Worm (Caenorhabditis elegans) whole organism, L2 larva: ENCODE results near the gene ZK945.7.

Experiments
- C34F6.9 ChIP-seq: fragments of 150-350 bp; optimal IDR thresholded peaks from 2 replicates; lab custom pipeline; 2014; ENCODE audit warnings: missing biosample characterization, missing genetic modification characterization
- R02D3.7 ChIP-seq: fragments of 150-350 bp; optimal IDR thresholded peaks from 2 replicates; lab custom pipeline; 2014; ENCODE audit warnings: missing biosample characterization, missing genetic modification characterization
- ZK546.5 ChIP-seq: sonication (generic microtip); optimal IDR thresholded peaks from 2 replicates; lab custom pipeline; 2017; ENCODE audit warnings: missing biosample characterization, missing genetic modification characterization
- alr-1 ChIP-seq: fragments of 150-350 bp; optimal IDR thresholded peaks from 2 replicates; lab custom pipeline; 2014; ENCODE audit warnings: missing biosample characterization, missing genetic modification characterization
- aly-2 ChIP-seq: fragments of 150-350 bp; optimal IDR thresholded peaks from 2 replicates; lab custom pipeline; 2014; ENCODE audit warnings: missing biosample characterization, missing genetic modification characterization
- ama-1 ChIP-seq: fragments of 150-350 bp; optimal IDR thresholded peaks from 2 replicates; lab custom pipeline; 2018; ENCODE audit warnings: inconsistent platforms
- blmp-1 ChIP-seq: sonication (generic microtip); optimal IDR thresholded peaks from 2 replicates; lab custom pipeline; 2017; ENCODE audit warnings: missing genetic modification characterization, mild to moderate bottlenecking, missing compliant biosample characterization, antibody characterized with exemption, moderate library complexity; ENCODE audit not compliant: insufficient read depth
- crh-2 ChIP-seq: sonication (generic microtip); optimal IDR thresholded peaks from 2 replicates; lab custom pipeline; 2017; ENCODE audit warnings: missing biosample characterization, missing genetic modification characterization
- dmd-4 ChIP-seq: sonication (generic microtip); optimal IDR thresholded peaks from 2 replicates; lab custom pipeline; 2017; ENCODE audit warnings: missing biosample characterization, missing genetic modification characterization
- egl-27 ChIP-seq: sonication (generic microtip); optimal IDR thresholded peaks from 3 replicates; lab custom pipeline; 2017; ENCODE audit warnings: missing biosample characterization, missing genetic modification reagents, missing genetic modification characterization
- elt-1 ChIP-seq: fragments of 150-350 bp; optimal IDR thresholded peaks from 2 replicates; lab custom pipeline; 2014; ENCODE audit warnings: missing biosample characterization, missing genetic modification characterization
- fos-1 ChIP-seq: fragments of 150-350 bp; optimal IDR thresholded peaks from 2 replicates; lab custom pipeline; 2014; ENCODE audit warnings: missing biosample characterization, missing genetic modification characterization
- gmeb-1 ChIP-seq: fragments of 150-350 bp; optimal IDR thresholded peaks from 2 replicates; lab custom pipeline; 2014; ENCODE audit warnings: missing biosample characterization, missing genetic modification characterization
- lin-11 ChIP-seq: fragments of 150-350 bp; sonication (generic microtip); optimal IDR thresholded peaks from 2 replicates; lab custom pipeline; 2014; ENCODE audit warnings: missing biosample characterization, missing genetic modification characterization, inconsistent platforms, mixed read lengths
- lin-13 ChIP-seq: fragments of 150-350 bp; optimal IDR thresholded peaks from 2 replicates; lab custom pipeline; 2014; ENCODE audit warnings: missing biosample characterization, missing genetic modification reagents, missing genetic modification characterization
- lin-39 ChIP-seq: fragments of 150-350 bp; optimal IDR thresholded peaks from 2 replicates; lab custom pipeline; 2014; ENCODE audit warnings: missing biosample characterization, missing genetic modification reagents, missing genetic modification characterization
- lsy-2 ChIP-seq, 2 experiments: fragments of 150-350 bp in 1 of 2; sonication (generic microtip) in 1 of 2; optimal IDR thresholded peaks; 2 replicates each; lab custom pipeline; 2014 to 2017; ENCODE audit warnings: missing biosample characterization in 2 of 2, missing genetic modification characterization in 2 of 2
- nhr-10 ChIP-seq: sonication (generic microtip); optimal IDR thresholded peaks from 2 replicates; lab custom pipeline; 2017; ENCODE audit warnings: missing biosample characterization, missing genetic modification characterization
- nhr-11 ChIP-seq: fragments of 150-350 bp; optimal IDR thresholded peaks from 2 replicates; lab custom pipeline; 2014; ENCODE audit warnings: missing biosample characterization, missing genetic modification characterization
- nhr-12 ChIP-seq: fragments of 150-350 bp; optimal IDR thresholded peaks from 2 replicates; lab custom pipeline; 2014; ENCODE audit warnings: missing biosample characterization, missing genetic modification characterization
- nhr-129 ChIP-seq: fragments of 150-350 bp; optimal IDR thresholded peaks from 2 replicates; lab custom pipeline; 2014; ENCODE audit warnings: missing biosample characterization, missing genetic modification characterization
- nhr-21 ChIP-seq: fragments of 150-350 bp; optimal IDR thresholded peaks from 2 replicates; lab custom pipeline; 2014; ENCODE audit warnings: missing biosample characterization, missing genetic modification characterization
- nhr-6 ChIP-seq: fragments of 150-350 bp; optimal IDR thresholded peaks from 2 replicates; lab custom pipeline; 2014; ENCODE audit warnings: missing biosample characterization, missing genetic modification characterization
- peb-1 ChIP-seq: fragments of 150-350 bp; optimal IDR thresholded peaks from 2 replicates; lab custom pipeline; 2014; ENCODE audit warnings: missing biosample characterization, missing genetic modification characterization
- sem-4 ChIP-seq: fragments of 150-350 bp; optimal IDR thresholded peaks from 2 replicates; lab custom pipeline; 2014; ENCODE audit warnings: missing biosample characterization, missing genetic modification reagents, missing genetic modification characterization
- skn-1 ChIP-seq: sonication (generic microtip); optimal IDR thresholded peaks from 2 replicates; lab custom pipeline; 2017; ENCODE audit warnings: missing biosample characterization, missing genetic modification characterization
- sma-9 ChIP-seq, 2 experiments: fragments of 150-350 bp in 1 of 2; sonication (generic microtip) in 1 of 2; optimal IDR thresholded peaks; 2 replicates each; lab custom pipeline; 2014 to 2016; ENCODE audit warnings: missing genetic modification characterization in 2 of 2, mild to moderate bottlenecking in 1 of 2, missing biosample characterization in 1 of 2, missing compliant biosample characterization in 1 of 2, missing genetic modification reagents in 1 of 2, moderate library complexity in 1 of 2
- snpc-4 ChIP-seq: fragments of 150-350 bp; optimal IDR thresholded peaks from 2 replicates; lab custom pipeline; 2014; ENCODE audit warnings: missing biosample characterization, missing genetic modification characterization
- unc-39 ChIP-seq: fragments of 150-350 bp; optimal IDR thresholded peaks from 2 replicates; lab custom pipeline; 2014; ENCODE audit warnings: missing biosample characterization, missing genetic modification characterization
- unc-55 ChIP-seq: fragments of 150-350 bp; sonication (generic microtip); optimal IDR thresholded peaks from 3 replicates; lab custom pipeline; 2014; ENCODE audit warnings: missing biosample characterization, missing genetic modification reagents, missing genetic modification characterization
- ztf-1 ChIP-seq: fragments of 200-800 bp; sonication (Bioruptor generic); conservative IDR thresholded peaks from 2 replicates; pipeline ENCODE4 v1.3.6; 2022; ENCODE audit warnings: missing genetic modification characterization, missing compliant biosample characterization
- ztf-4 ChIP-seq: fragments of 150-350 bp; optimal IDR thresholded peaks from 2 replicates; lab custom pipeline; 2014; ENCODE audit warnings: missing biosample characterization, missing genetic modification characterization

ZK945.7 gene

DNA sequence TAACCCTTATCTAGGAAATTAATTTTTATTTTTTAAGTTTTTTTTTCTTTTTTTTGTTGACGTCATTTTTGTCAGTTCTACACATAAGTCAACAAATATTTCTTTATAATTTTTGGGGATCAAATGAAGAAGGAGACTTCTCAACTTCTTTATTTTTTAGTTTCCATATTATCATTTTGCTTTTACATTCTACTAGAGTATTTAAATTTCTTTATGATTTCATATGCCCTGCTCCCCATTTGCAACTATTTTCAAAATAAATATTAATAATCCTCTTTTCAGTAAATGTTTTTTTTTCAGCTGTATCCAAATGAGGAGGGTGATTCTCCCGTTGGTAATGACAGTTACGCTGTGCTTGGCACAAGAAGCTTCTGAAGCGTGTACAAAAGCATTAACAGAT lies 29.1 kb upstream of the ZK945.7 start, which contains the start of gene phg-1:
phg-1 (plus strand) TSS at position 301 of the 400 bp plus-strand sequence.
- TF ChIP-seq nhr-129 (no peak), lin-11 (tag; lab: Kevin White, UChicago) (no peak)

DNA sequence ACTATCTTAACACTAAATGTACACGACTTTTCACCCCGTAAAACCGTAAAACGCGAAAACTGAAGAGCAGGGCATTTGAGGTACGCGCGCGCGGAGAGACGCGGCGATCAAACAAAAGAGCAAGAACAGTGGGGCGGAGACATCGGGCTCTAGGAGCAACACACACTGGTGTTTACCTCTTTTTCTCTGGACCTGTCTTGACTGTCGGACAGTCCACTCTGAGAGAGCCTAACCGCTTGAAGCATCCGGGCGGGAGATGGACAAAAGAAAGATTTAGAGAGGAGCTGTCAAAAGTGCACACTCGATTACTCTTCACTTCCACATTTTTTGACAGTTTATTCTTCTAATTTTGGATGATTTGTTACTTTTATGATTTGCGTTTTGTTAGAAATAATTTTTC lies 28.5 kb upstream of the ZK945.7 start:
- TF ChIP-seq ztf-4 (tag; lab: Kevin White, UChicago) (no peak), R02D3.7 (tag; lab: Kevin White, UChicago) (no peak), blmp-1 (tag; lab: Kevin White, UChicago) (no peak), egl-27 (tag; lab: Kevin White, UChicago) (no peak)

DNA sequence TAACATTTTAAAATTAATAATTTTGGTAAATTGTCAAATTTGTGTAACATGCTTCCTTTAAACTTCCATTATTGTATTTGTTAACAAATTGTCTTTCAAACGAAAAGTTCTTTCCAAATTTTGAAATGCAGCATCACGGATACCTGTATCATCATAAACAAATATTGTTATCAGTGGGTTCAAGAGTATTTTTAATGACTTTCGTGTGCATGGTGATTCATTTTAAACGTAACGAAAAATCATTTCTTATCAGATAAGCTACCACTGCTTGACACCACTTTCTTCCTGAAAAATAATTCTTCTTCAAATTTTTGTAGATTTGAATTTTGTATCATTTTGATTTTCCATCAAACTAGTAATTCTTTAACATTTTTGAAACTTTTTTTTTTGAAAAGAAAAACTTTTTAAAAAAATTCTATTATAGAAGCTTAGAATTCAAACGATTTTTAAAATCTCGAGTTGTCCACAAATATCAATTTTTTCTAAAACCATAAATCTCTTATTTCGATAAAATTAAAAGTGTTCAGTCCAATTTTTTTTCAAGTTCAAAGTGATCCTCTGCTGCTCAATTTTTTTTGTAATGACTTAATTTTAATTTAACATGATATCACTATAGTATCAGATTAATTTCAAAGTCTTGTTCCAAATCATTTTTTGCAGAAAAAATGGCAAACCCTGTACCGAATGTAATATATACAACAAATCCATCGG lies 26.2 kb upstream of the ZK945.7 start, which contains the start of gene F27E5.9:
F27E5.9 (plus strand) TSS at position 661 of the 711 bp plus-strand sequence.
- TF ChIP-seq ama-1 (lab: Kevin White, UChicago) (no peak), crh-2 (tag; lab: Kevin White, UChicago) (peak; percentile 12), sma-9 (GFP tag; optimal IDR thresholded peaks at IDR 0.05; lab: Kevin White, UChicago) (peak; percentile 56), sma-9 (tag; optimal IDR thresholded peaks at IDR 0.05; lab: Kevin White, UChicago) (no peak), gmeb-1 (tag; lab: Kevin White, UChicago) (peak; percentile 38), nhr-129 (no peak), nhr-12 (tag; lab: Kevin White, UChicago) (no peak), elt-1 (no peak), peb-1 (tag; lab: Kevin White, UChicago) (no peak), aly-2 (tag; lab: Kevin White, UChicago) (no peak), unc-39 (tag; lab: Kevin White, UChicago) (no peak), lin-11 (tag; lab: Kevin White, UChicago) (no peak), lsy-2 (tag; optimal IDR thresholded peaks at IDR 0.05; lab: Kevin White, UChicago) (no peak), nhr-21 (tag; lab: Kevin White, UChicago) (no peak), fos-1 (tag; lab: Kevin White, UChicago) (peak; percentile 100), ztf-1 (GFP tag; lab: Robert Waterston, UW) (no peak), lin-39 (tag; lab: Kevin White, UChicago) (no peak), blmp-1 (tag; lab: Kevin White, UChicago) (no peak), nhr-10 (tag; lab: Kevin White, UChicago) (no peak), alr-1 (tag; lab: Kevin White, UChicago) (no peak), lin-13 (GFP tag; lab: Kevin White, UChicago) (no peak), ZK546.5 (tag; lab: Kevin White, UChicago) (no peak), snpc-4 (no peak), C34F6.9 (tag; lab: Kevin White, UChicago) (no peak)

ce11 chrII:10132818-10133217 lies 24.5 kb upstream of the ZK945.7 start:
- TF ChIP-seq fos-1 (tag; lab: Kevin White, UChicago) (no peak), R02D3.7 (tag; lab: Kevin White, UChicago) (no peak), nhr-6 (tag; lab: Kevin White, UChicago) (no peak), skn-1 (tag; lab: Kevin White, UChicago) (no peak), ztf-4 (tag; lab: Kevin White, UChicago) (no peak), nhr-129 (no peak), elt-1 (no peak), unc-55 (GFP tag; lab: Kevin White, UChicago) (no peak), sem-4 (tag; lab: Kevin White, UChicago) (no peak)
- TF ChIP-seq, all 48 proteins: peak for 0

DNA sequence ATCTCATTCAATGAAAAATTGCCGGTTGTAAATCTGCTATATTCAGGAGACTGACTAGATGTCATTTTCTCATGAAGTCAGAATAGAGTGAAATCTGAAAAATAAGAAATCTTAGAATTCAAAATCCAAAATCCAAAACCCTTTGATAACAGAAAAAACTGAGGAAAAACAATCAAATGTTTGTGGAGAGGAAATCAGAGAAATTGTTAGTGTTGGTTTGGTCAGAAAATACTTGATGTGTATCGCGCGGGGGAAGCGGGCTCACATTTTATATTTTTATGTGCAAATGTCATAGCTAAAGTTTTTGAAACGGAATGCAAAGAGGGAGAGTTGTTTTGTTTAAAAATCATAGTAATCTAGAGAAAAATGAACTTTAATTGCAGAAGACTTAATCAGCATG lies 23.5 kb upstream of the ZK945.7 start, which contains the start of gene F27E5.5:
F27E5.5 (minus strand) TSS at position 101 of the 400 bp plus-strand sequence.
- TF ChIP-seq dmd-4 (tag; lab: Kevin White, UChicago) (no peak), nhr-11 (no peak)
